Worm (Caenorhabditis elegans) whole organism, L4/young adult: ENCODE data around the gene pph-4.1.

Experiments used
- W03F9.2 ChIP-seq: fragments of 150-350 bp; optimal IDR thresholded peaks from 2 replicates; lab custom pipeline; 2014; ENCODE audit warnings: missing biosample characterization, missing genetic modification characterization
- dao-5 ChIP-seq: sonication (generic microtip); optimal IDR thresholded peaks from 2 replicates; lab custom pipeline; 2016; ENCODE audit warnings: missing genotype, missing genetic modification characterization, moderate library complexity, missing compliant biosample characterization
- him-1 ChIP-seq: sonication (generic microtip); optimal IDR thresholded peaks from 2 replicates; lab custom pipeline; 2016; ENCODE audit warnings: missing genotype, missing genetic modification reagents, missing genetic modification characterization, missing compliant biosample characterization

- TF ChIP-seq him-1: no peak
- TF ChIP-seq dao-5 (tag; lab: Kevin White, UChicago): no peak
- no peak for TF ChIP-seq W03F9.2 (tag; lab: Kevin White, UChicago)
These were observed 25.9 kb downstream of the pph-4.1 start for ce11 chrIII:12325284-12325683.
